Worm (Caenorhabditis elegans) whole organism, late embryonic: Measurements from ENCODE around the gene T08B6.9.

ENCODE experiments used
- C08G9.2 ChIP-seq: sonication (generic microtip); optimal IDR thresholded peaks from 2 replicates; lab custom pipeline; 2016; ENCODE audit warnings: mild to moderate bottlenecking, missing genetic modification characterization, moderate library complexity, missing compliant biosample characterization
- T23F11.4 ChIP-seq: fragments of 200-800 bp; sonication (Bioruptor generic); optimal IDR thresholded peaks from 2 replicates; lab custom pipeline; 2018; ENCODE audit warnings: mild to moderate bottlenecking, missing genetic modification characterization, missing compliant biosample characterization
- Y22D7AL.16 ChIP-seq: sonication (generic microtip); optimal IDR thresholded peaks from 2 replicates; lab custom pipeline; 2016; ENCODE audit warnings: missing genetic modification characterization, missing compliant biosample characterization
- ceh-18 ChIP-seq: sonication (generic microtip); optimal IDR thresholded peaks from 2 replicates; lab custom pipeline; 2016; ENCODE audit warnings: missing genetic modification characterization, missing compliant biosample characterization
- ceh-24 ChIP-seq: sonication (generic microtip); optimal IDR thresholded peaks from 2 replicates; lab custom pipeline; 2016; ENCODE audit warnings: mild to moderate bottlenecking, missing genetic modification characterization, missing compliant biosample characterization
- ceh-34 ChIP-seq: sonication (generic microtip); optimal IDR thresholded peaks from 2 replicates; lab custom pipeline; 2016; ENCODE audit warnings: mild to moderate bottlenecking, missing genetic modification characterization, missing compliant biosample characterization
- ceh-45 ChIP-seq: fragments of 200-800 bp; sonication (Bioruptor generic); IDR thresholded peaks from 2 replicates; pipeline ENCODE4 v1.3.6; 2022; ENCODE audit warnings: missing genetic modification reagents, missing genetic modification characterization, missing compliant biosample characterization
- ceh-48 ChIP-seq: sonication (generic microtip); optimal IDR thresholded peaks from 2 replicates; lab custom pipeline; 2016; ENCODE audit warnings: missing genetic modification characterization, inconsistent platforms, missing compliant biosample characterization
- ceh-6 ChIP-seq: fragments of 200-800 bp; sonication (Bioruptor generic); optimal IDR thresholded peaks from 2 replicates; lab custom pipeline; 2018; ENCODE audit warnings: mild to moderate bottlenecking, missing genetic modification characterization, missing compliant biosample characterization
- ceh-9 ChIP-seq: sonication (generic microtip); optimal IDR thresholded peaks from 2 replicates; lab custom pipeline; 2016; ENCODE audit warnings: mild to moderate bottlenecking, missing genetic modification characterization, inconsistent platforms, missing compliant biosample characterization
- dve-1 ChIP-seq: sonication (generic microtip); optimal IDR thresholded peaks from 2 replicates; lab custom pipeline; 2017; ENCODE audit warnings: antibody characterized with exemption, mild to moderate bottlenecking, missing genetic modification characterization, missing compliant biosample characterization
- eyg-1 ChIP-seq: sonication (generic microtip); optimal IDR thresholded peaks from 2 replicates; lab custom pipeline; 2016; ENCODE audit warnings: missing genotype, missing genetic modification characterization, missing compliant biosample characterization
- fkh-6 ChIP-seq: sonication (generic microtip); optimal IDR thresholded peaks from 2 replicates; lab custom pipeline; 2016; ENCODE audit warnings: missing genetic modification characterization, missing compliant biosample characterization
- gmeb-2 ChIP-seq: sonication (generic microtip); optimal IDR thresholded peaks from 2 replicates; lab custom pipeline; 2016; ENCODE audit warnings: missing genetic modification characterization, inconsistent platforms, missing compliant biosample characterization
- hlh-15 ChIP-seq: sonication (generic microtip); optimal IDR thresholded peaks from 2 replicates; lab custom pipeline; 2016; ENCODE audit warnings: missing genetic modification characterization, missing compliant biosample characterization
- hlh-30 ChIP-seq: sonication (generic microtip); optimal IDR thresholded peaks from 2 replicates; lab custom pipeline; 2017; ENCODE audit warnings: antibody characterized with exemption, missing genetic modification characterization, missing compliant biosample characterization; ENCODE audit not compliant: insufficient read depth
- lim-6 ChIP-seq: sonication (generic microtip); optimal IDR thresholded peaks from 2 replicates; lab custom pipeline; 2016; ENCODE audit warnings: missing genetic modification characterization, missing compliant biosample characterization
- lin-11 ChIP-seq: fragments of 200-800 bp; sonication (Bioruptor generic); optimal IDR thresholded peaks from 2 replicates; lab custom pipeline; 2018; ENCODE audit warnings: mild to moderate bottlenecking, missing genetic modification characterization, missing compliant biosample characterization
- madf-2 ChIP-seq: sonication (generic microtip); optimal IDR thresholded peaks from 2 replicates; lab custom pipeline; 2017; ENCODE audit warnings: missing genetic modification characterization, missing compliant biosample characterization
- mec-3 ChIP-seq: sonication (generic microtip); optimal IDR thresholded peaks from 2 replicates; lab custom pipeline; 2016; ENCODE audit warnings: borderline replicate concordance, missing genetic modification characterization, missing compliant biosample characterization
- nfya-1 ChIP-seq: sonication (generic microtip); optimal IDR thresholded peaks from 2 replicates; lab custom pipeline; 2017; ENCODE audit warnings: missing genetic modification characterization, mild to moderate bottlenecking, missing compliant biosample characterization, antibody characterized with exemption, moderate library complexity
- nhr-11 ChIP-seq: fragments of 150-350 bp; optimal IDR thresholded peaks from 2 replicates; lab custom pipeline; 2014; ENCODE audit warnings: missing biosample characterization, missing genetic modification characterization
- npax-4 ChIP-seq: sonication (generic microtip); optimal IDR thresholded peaks from 2 replicates; lab custom pipeline; 2016; ENCODE audit warnings: missing genetic modification characterization, missing compliant biosample characterization
- pag-3 ChIP-seq: sonication (generic microtip); optimal IDR thresholded peaks from 2 replicates; lab custom pipeline; 2016; ENCODE audit warnings: missing compliant biosample characterization, missing genetic modification characterization, borderline replicate concordance
- pat-9 ChIP-seq: fragments of 200-800 bp; sonication (Bioruptor generic); optimal IDR thresholded peaks from 2 replicates; lab custom pipeline; 2018; ENCODE audit warnings: mild to moderate bottlenecking, missing genetic modification characterization, moderate library complexity, missing compliant biosample characterization
- pax-1 ChIP-seq: fragments of 150-350 bp; optimal IDR thresholded peaks from 2 replicates; lab custom pipeline; 2014; ENCODE audit warnings: missing biosample characterization, missing genetic modification characterization
- pha-4 ChIP-seq: fragments of 150-350 bp; optimal IDR thresholded peaks from 2 replicates; lab custom pipeline; 2018; ENCODE audit warnings: missing biosample characterization, missing genetic modification reagents, missing genetic modification characterization
- pqm-1 ChIP-seq: sonication (generic microtip); optimal IDR thresholded peaks from 2 replicates; lab custom pipeline; 2016; ENCODE audit warnings: missing genetic modification characterization, missing compliant biosample characterization
- pros-1 ChIP-seq: fragments of 150-350 bp; optimal IDR thresholded peaks from 2 replicates; lab custom pipeline; 2014; ENCODE audit warnings: missing biosample characterization, missing genetic modification reagents, missing genetic modification characterization
- sox-4 ChIP-seq: sonication (generic microtip); optimal IDR thresholded peaks from 2 replicates; lab custom pipeline; 2017; ENCODE audit warnings: mild to moderate bottlenecking, missing genetic modification characterization, inconsistent platforms, missing compliant biosample characterization
- tbx-2 ChIP-seq: sonication (generic microtip); optimal IDR thresholded peaks from 2 replicates; lab custom pipeline; 2016; ENCODE audit warnings: missing genetic modification characterization, missing compliant biosample characterization
- tbx-7 ChIP-seq: sonication (generic microtip); optimal IDR thresholded peaks from 2 replicates; lab custom pipeline; 2016; ENCODE audit warnings: missing genotype, missing genetic modification characterization, missing compliant biosample characterization
- unc-3 ChIP-seq, 2 experiments: fragments of 200-800 bp in 1 of 2; sonication (Bioruptor generic) in 1 of 2; sonication (generic microtip) in 1 of 2; conservative IDR thresholded peaks in 1 of 2; optimal IDR thresholded peaks in 1 of 2; 2 replicates each; pipeline versions ENCODE4 v1.3.6 to Lab custom; 2016 to 2022; ENCODE audit warnings: missing compliant biosample characterization in 2 of 2, missing genetic modification characterization in 2 of 2, missing genetic modification reagents in 1 of 2
- unc-42 ChIP-seq: sonication (generic microtip); optimal IDR thresholded peaks from 2 replicates; lab custom pipeline; 2016; ENCODE audit warnings: missing genotype, missing genetic modification characterization, missing compliant biosample characterization

The T08B6.9 gene

ce11 chrIV:4866599-4866998 lies 24.0 kb upstream of the T08B6.9 start:
- TF ChIP-seq eyg-1 (tag; lab: Kevin White, UChicago) (no peak), dve-1 (tag; lab: Kevin White, UChicago) (no peak), npax-4 (no peak), pat-9 (tag; lab: Kevin White, UChicago) (no peak), hlh-15 (no peak), ceh-45 (GFP tag; lab: Robert Waterston, UW) (no peak), C08G9.2 (no peak), lin-11 (tag; lab: Kevin White, UChicago) (no peak)

DNA sequence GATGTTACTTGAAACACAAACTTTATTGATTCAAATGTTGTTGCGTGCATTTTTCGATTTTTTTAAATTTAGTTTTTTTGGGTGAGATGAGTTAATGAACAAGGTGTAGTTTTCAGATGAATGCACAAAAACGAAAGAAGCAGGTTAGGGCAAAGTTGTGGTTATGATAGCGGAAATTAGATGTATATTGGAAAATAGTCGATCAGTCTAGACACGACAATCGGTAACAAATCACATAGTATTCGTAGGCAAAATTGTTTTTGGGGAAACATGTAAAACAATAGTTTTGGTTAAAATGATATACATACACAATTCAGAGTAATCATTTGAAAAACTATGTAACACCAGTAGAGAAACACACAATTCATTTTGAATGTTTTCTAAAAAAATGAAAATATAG lies 23.0 kb upstream of the T08B6.9 start, which contains the start of gene str-172:
Gene str-172, minus strand, starts transcription at position 101 of the 400 bp plus-strand sequence.
- TF ChIP-seq pax-1 (tag; lab: Kevin White, UChicago) (no peak), ceh-9 (no peak), mec-3 (no peak), Y22D7AL.16 (tag; lab: Kevin White, UChicago) (no peak), pqm-1 (no peak), npax-4 (no peak), pag-3 (tag; lab: Kevin White, UChicago) (no peak), nfya-1 (no peak), dve-1 (tag; lab: Kevin White, UChicago) (no peak), tbx-7 (tag; lab: Kevin White, UChicago) (no peak), sox-4 (tag; lab: Kevin White, UChicago) (no peak), ceh-18 (tag; lab: Kevin White, UChicago) (no peak)

DNA sequence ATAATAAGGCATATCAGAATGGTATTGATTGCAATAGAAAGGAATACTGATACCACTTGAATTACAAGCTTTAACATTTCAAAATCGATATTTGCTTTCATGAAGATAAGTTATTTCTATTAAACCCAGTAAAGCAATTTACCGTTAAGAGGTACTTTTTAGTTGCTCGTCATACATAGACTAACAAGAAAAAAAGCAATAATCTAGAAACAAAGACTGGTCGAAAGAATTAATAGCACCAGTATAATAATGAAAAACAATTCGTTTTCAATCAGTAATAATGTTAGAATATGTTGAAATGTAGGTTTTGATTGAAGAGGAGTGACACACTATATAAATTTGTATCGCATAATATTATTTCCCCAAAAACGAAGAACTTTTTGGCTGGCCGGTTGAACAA lies 20.1 kb upstream of the T08B6.9 start, which contains the start of gene str-175:
Gene str-175, minus strand, starts transcription at position 101 of the 400 bp plus-strand sequence.
- TF ChIP-seq fkh-6 (no peak), lim-6 (no peak), unc-3 (GFP tag; conservative IDR thresholded peaks at IDR 0.05; lab: Robert Waterston, UW) (no peak), unc-3 (tag; optimal IDR thresholded peaks at IDR 0.05; lab: Kevin White, UChicago) (no peak), mec-3 (no peak), ceh-48 (tag; lab: Kevin White, UChicago) (no peak), unc-42 (no peak), pqm-1 (no peak)

- TF ChIP-seq ceh-6 (GFP tag; lab: Kevin White, UChicago): no peak
- TF ChIP-seq gmeb-2 (tag; lab: Kevin White, UChicago): no peak
- no peak for TF ChIP-seq pros-1 (tag; lab: Kevin White, UChicago)
- no peak for TF ChIP-seq nhr-11
- TF ChIP-seq ceh-34: no peak
- no peak for TF ChIP-seq pag-3 (tag; lab: Kevin White, UChicago)
- TF ChIP-seq pha-4: no peak
- no peak for TF ChIP-seq hlh-30 (tag; lab: Kevin White, UChicago)
Measured at ce11 chrIV:4874603-4875002, 16.0 kb upstream of the T08B6.9 start, which contains the start of gene str-174. Gene str-174 (minus strand): TSS chrIV:4874703.

- no peak for TF ChIP-seq tbx-2 (tag; lab: Kevin White, UChicago)
- TF ChIP-seq T23F11.4 (GFP tag; lab: Kevin White, UChicago): no peak
- no peak for TF ChIP-seq madf-2 (tag; lab: Kevin White, UChicago)
- TF ChIP-seq ceh-24 (tag; lab: Kevin White, UChicago): no peak
Measured at ce11 chrIV:4877102-4877501, 13.5 kb upstream of the T08B6.9 start, which contains the start of gene str-170. Gene str-170 (plus strand): TSS chrIV:4877402.
